Worm (Caenorhabditis elegans): ENCODE measurements around the gene fbxb-31.

DNA sequence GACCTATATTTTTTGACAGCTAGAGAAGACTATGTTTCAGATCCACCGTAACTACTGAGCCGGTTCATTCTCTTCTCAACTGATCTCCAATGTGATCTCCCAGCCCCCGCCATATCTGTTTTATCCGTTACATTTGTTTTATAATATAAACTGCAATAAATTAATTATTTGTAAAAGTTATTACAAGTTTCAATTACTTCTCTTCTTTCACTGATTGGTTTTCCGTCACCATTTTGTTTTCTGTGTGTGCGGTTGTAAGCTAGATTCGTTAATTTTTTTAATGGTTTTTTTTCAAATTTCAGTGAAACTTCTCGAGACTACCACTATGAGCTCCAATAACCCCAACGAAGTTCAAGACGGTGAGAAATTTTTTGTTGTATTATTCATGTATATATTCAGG, 8.3 kb downstream of the fbxb-31 start, which contains the start of gene M151.2:
- TF ChIP-seq dao-5 (tag; optimal IDR thresholded peaks at IDR 0.05) (no peak), W03F9.2 (tag; optimal IDR thresholded peaks at IDR 0.05) (no peak)

Data from whole organism, L4/young adult.